Fruit fly (Drosophila melanogaster): ENCODE measurements around the gene Bin1.

Gene Bin1

dm6 chr3R:16236713-16237641, 47.6 kb upstream of the Bin1 start (continued):
- TF ChIP-seq gsb-n (tag; optimal IDR thresholded peaks at IDR 0.05) (peak; percentile 99), CG17912 (GFP tag; optimal IDR thresholded peaks at IDR 0.05) (peak; percentile 91), CG8478 (optimal IDR thresholded peaks at IDR 0.05) (no peak), CG6272 (GFP tag; IDR thresholded peaks at IDR 0.05) (peak; percentile 97), lola (GFP tag; optimal IDR thresholded peaks at IDR 0.05) (peak in 1 of 3 experiments; percentile 97), CTCF (GFP tag; optimal IDR thresholded peaks at IDR 0.05) (peak; percentile 60), CG9609 (GFP tag; optimal IDR thresholded peaks at IDR 0.05) (peak; percentile 67), maf-S (GFP tag; optimal IDR thresholded peaks at IDR 0.05) (peak; percentile 54), CG5245 (GFP tag; optimal IDR thresholded peaks at IDR 0.05) (peak; percentile 95), stc (GFP tag; IDR thresholded peaks at IDR 0.05) (no peak), Ets65A (GFP tag) (peak; percentile 97), slbo (GFP tag; IDR thresholded peaks at IDR 0.05) (no peak), Doc2 (GFP tag; IDR thresholded peaks at IDR 0.05) (no peak), D19B (GFP tag; optimal IDR thresholded peaks at IDR 0.05) (peak; percentile 92), B-H1 (GFP tag; IDR thresholded peaks at IDR 0.05) (no peak), row (GFP tag; IDR thresholded peaks at IDR 0.05) (no peak), CG4707 (GFP tag; optimal IDR thresholded peaks at IDR 0.05) (peak; percentile 90), H2.0 (GFP tag; IDR thresholded peaks at IDR 0.05) (no peak), CG15514 (GFP tag; optimal IDR thresholded peaks at IDR 0.05) (peak; percentile 92), nau (GFP tag; optimal IDR thresholded peaks at IDR 0.05) (peak; percentile 91), fd102C (GFP tag; optimal IDR thresholded peaks at IDR 0.05) (peak; percentile 42), CG8089 (GFP tag; optimal IDR thresholded peaks at IDR 0.05) (peak; percentile 69), vnd (GFP tag; IDR thresholded peaks at IDR 0.05; ENCODE audit: partially characterized antibody) (no peak), ase (GFP tag; IDR thresholded peaks at IDR 0.05) (no peak), eve (GFP tag; optimal IDR thresholded peaks at IDR 0.05) (no peak), CG2129 (GFP tag; IDR thresholded peaks at IDR 0.05; ENCODE audit: partially characterized antibody) (no peak), CG33557 (GFP tag; optimal IDR thresholded peaks at IDR 0.05) (peak; percentile 97), CG2875 (GFP tag; optimal IDR thresholded peaks at IDR 0.05) (peak; percentile 96), cwo (GFP tag; optimal IDR thresholded peaks at IDR 0.05) (peak; percentile 96), Gug (GFP tag; IDR thresholded peaks at IDR 0.05) (peak; percentile 98), CG8944 (GFP tag; optimal IDR thresholded peaks at IDR 0.05) (peak; percentile 82), Taf1 (GFP tag; IDR thresholded peaks at IDR 0.05) (no peak), sqz (GFP tag; optimal IDR thresholded peaks at IDR 0.05) (peak; percentile 95), CG3163 (GFP tag; optimal IDR thresholded peaks at IDR 0.05) (peak; percentile 80), CG30431 (GFP tag; optimal IDR thresholded peaks at IDR 0.05) (peak; percentile 92), CG30020 (tag; optimal IDR thresholded peaks at IDR 0.05) (peak; percentile 89), Oli (tag; optimal IDR thresholded peaks at IDR 0.05) (peak; percentile 98), CG16863 (GFP tag; optimal IDR thresholded peaks at IDR 0.05) (peak; percentile 70), Mes4 (GFP tag; optimal IDR thresholded peaks at IDR 0.05) (no peak), sob (GFP tag; IDR thresholded peaks at IDR 0.05) (no peak), CG10321 (GFP tag; IDR thresholded peaks at IDR 0.05) (no peak), CG3407 (GFP tag; optimal IDR thresholded peaks at IDR 0.05) (peak; percentile 95), CG6854 (GFP tag; optimal IDR thresholded peaks at IDR 0.05) (peak; percentile 95), CG3281 (GFP tag; optimal IDR thresholded peaks at IDR 0.05) (peak; percentile 98), B-H2 (GFP tag; optimal IDR thresholded peaks at IDR 0.05) (peak; percentile 96), CG42726 (GFP tag; IDR thresholded peaks at IDR 0.05; ENCODE audit: partially characterized antibody) (no peak), Awh (GFP tag; IDR thresholded peaks at IDR 0.05) (no peak), ap (GFP tag; IDR thresholded peaks at IDR 0.05) (no peak), Dek (tag; optimal IDR thresholded peaks at IDR 0.05) (peak; percentile 99), CG10209 (GFP tag; optimal IDR thresholded peaks at IDR 0.05) (peak; percentile 97)
